Fruit fly (Drosophila melanogaster): ENCODE results near the gene comt.

DNA sequence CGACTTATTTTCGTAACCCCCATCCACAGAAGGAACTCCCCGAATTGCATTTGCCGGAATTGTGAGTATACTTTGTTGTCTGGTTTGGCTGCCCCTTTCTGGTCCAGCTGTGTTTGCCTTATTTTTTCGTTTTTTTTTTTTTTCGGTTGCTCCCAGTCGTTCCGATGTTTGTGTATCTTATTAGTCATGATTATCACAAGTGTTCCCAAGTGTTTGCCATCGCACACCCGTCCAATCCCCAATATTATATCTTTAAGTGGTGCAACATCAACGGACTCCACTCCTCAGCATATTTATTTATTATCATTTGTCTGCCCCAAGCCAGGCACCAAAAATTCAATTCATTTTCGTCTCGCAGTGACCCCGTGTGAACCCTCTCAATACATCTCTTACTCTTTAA lies 29.6 kb upstream of the comt start:
- TF ChIP-seq CG1621 (tag; optimal IDR thresholded peaks at IDR 0.05): no peak
- TF ChIP-seq OdsH (GFP tag; optimal IDR thresholded peaks at IDR 0.05): no peak
- TF ChIP-seq ss (GFP tag; optimal IDR thresholded peaks at IDR 0.05): no peak
- TF ChIP-seq spab (GFP tag; optimal IDR thresholded peaks at IDR 0.05): no peak
- TF ChIP-seq esn (GFP tag; optimal IDR thresholded peaks at IDR 0.05): no peak
- TF ChIP-seq dsx (GFP tag; optimal IDR thresholded peaks at IDR 0.05; ENCODE audit: poor library complexity, severe bottlenecking): no peak
- TF ChIP-seq CG15336 (GFP tag; IDR thresholded peaks at IDR 0.05): no peak
- TF ChIP-seq topi (GFP tag; optimal IDR thresholded peaks at IDR 0.05): no peak
- TF ChIP-seq Eip75B (GFP tag; optimal IDR thresholded peaks at IDR 0.05): no peak
